Fruit fly (Drosophila melanogaster): ENCODE data around the gene vret.

vret gene

DNA sequence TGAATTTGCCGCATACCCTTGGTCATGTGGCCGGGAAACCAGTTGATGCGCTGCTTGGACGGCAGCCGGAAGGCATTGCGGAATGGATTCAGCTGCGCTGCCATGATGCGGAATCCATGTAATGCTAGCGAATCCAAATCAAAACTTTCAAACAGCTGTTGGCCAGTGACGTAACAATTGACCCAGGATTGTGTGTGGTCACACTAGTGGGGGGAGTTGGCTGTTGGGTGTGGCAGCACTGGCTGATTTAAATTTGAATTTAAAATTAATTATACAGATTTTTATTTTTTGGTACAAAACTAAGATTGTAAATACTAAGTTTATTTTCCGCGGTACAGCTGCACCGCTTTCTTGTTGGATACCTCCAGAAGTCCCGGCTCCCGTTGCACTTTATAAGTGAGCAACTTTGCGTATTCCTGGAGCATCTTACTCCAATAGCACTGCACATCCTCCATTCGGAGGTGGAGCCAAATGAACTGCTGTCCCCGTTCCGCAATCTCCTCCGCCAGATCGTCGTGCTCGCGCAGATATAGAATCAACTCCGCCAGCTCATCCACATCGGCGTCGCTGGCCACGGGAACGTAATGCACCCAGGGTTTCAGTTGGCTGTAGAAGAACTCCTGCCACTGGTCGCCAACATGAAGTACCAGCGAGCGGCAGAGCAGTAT is 2.2 kb upstream of the vret start, which contains the start of gene CG17141 (continued):
- TF ChIP-seq dysf (GFP tag; IDR thresholded peaks at IDR 0.05): no peak
- no peak for TF ChIP-seq tna (GFP tag; IDR thresholded peaks at IDR 0.05; ENCODE audit: partially characterized antibody)
- TF ChIP-seq CG30403 (GFP tag; optimal IDR thresholded peaks at IDR 0.05): no peak
- peak; percentile 45; the same call in 1 of the 2 replicates for TF ChIP-seq Bgb (GFP tag; IDR thresholded peaks at IDR 0.05; ENCODE audit: partially characterized antibody)
- no peak for TF ChIP-seq TFAM (GFP tag; optimal IDR thresholded peaks at IDR 0.05)
- TF ChIP-seq onecut (GFP tag; IDR thresholded peaks at IDR 0.05): no peak
- TF ChIP-seq CG9727 (GFP tag; optimal IDR thresholded peaks at IDR 0.05): no peak
- TF ChIP-seq sqz (GFP tag; optimal IDR thresholded peaks at IDR 0.05): no peak
- TF ChIP-seq exex (tag; optimal IDR thresholded peaks at IDR 0.05): no peak
- TF ChIP-seq ase (GFP tag; IDR thresholded peaks at IDR 0.05): no peak
- TF ChIP-seq CG4282 (GFP tag; optimal IDR thresholded peaks at IDR 0.05): no peak
- TF ChIP-seq ind (GFP tag; optimal IDR thresholded peaks at IDR 0.05): no peak
- TF ChIP-seq hkb (optimal IDR thresholded peaks at IDR 0.05): no peak
- peak; percentile 40 for TF ChIP-seq hkb (GFP tag; IDR thresholded peaks at IDR 0.05)
- TF ChIP-seq prd (optimal IDR thresholded peaks at IDR 0.05): no peak
- TF ChIP-seq prd (GFP tag; IDR thresholded peaks at IDR 0.05): no peak
- TF ChIP-seq salm (tag; optimal IDR thresholded peaks at IDR 0.05): no peak
- TF ChIP-seq Jarid2 (GFP tag; optimal IDR thresholded peaks at IDR 0.05): no peak
- TF ChIP-seq CG34224 (GFP tag; IDR thresholded peaks at IDR 0.05; ENCODE audit: partially characterized antibody): peak; percentile 34; the same call in 1 of the 3 replicates
- TF ChIP-seq Hand (GFP tag; optimal IDR thresholded peaks at IDR 0.05): no peak
- TF ChIP-seq p53 (GFP tag; optimal IDR thresholded peaks at IDR 0.05): no peak
- no peak for TF ChIP-seq lmd (GFP tag; IDR thresholded peaks at IDR 0.05)
- TF ChIP-seq ham (GFP tag; IDR thresholded peaks at IDR 0.05): no peak
- TF ChIP-seq lola (GFP tag; optimal IDR thresholded peaks at IDR 0.05): no peak
- TF ChIP-seq wdn (GFP tag; IDR thresholded peaks at IDR 0.05): no peak
- TF ChIP-seq CG12219 (GFP tag; optimal IDR thresholded peaks at IDR 0.05): no peak
- TF ChIP-seq nerfin-1 (tag; optimal IDR thresholded peaks at IDR 0.05): no peak
- no peak for TF ChIP-seq dimm (GFP tag; IDR thresholded peaks at IDR 0.05)
- peak; percentile 42; the same call in 1 of the 3 replicates for TF ChIP-seq ci (GFP tag; IDR thresholded peaks at IDR 0.05)
- TF ChIP-seq CG31388 (GFP tag; optimal IDR thresholded peaks at IDR 0.05): no peak
- peak; percentile 69 for TF ChIP-seq Ets65A (GFP tag)
- peak; percentile 61 for TF ChIP-seq ato (GFP tag; IDR thresholded peaks at IDR 0.05; ENCODE audit: partially characterized antibody)
- no peak for TF ChIP-seq Side (GFP tag; optimal IDR thresholded peaks at IDR 0.05)
- no peak for TF ChIP-seq pb (GFP tag; optimal IDR thresholded peaks at IDR 0.05)
- TF ChIP-seq ATbp (GFP tag; optimal IDR thresholded peaks at IDR 0.05): no peak
- TF ChIP-seq CG12942 (GFP tag; optimal IDR thresholded peaks at IDR 0.05): no peak
- TF ChIP-seq esg (GFP tag; conservative IDR thresholded peaks at IDR 0.05): no peak
- no peak for TF ChIP-seq CG1792 (GFP tag; optimal IDR thresholded peaks at IDR 0.05)
- TF ChIP-seq bab2 (GFP tag; optimal IDR thresholded peaks at IDR 0.05): no peak
- no peak for TF ChIP-seq CG7357 (GFP tag; IDR thresholded peaks at IDR 0.05)
- no peak for TF ChIP-seq so (GFP tag; IDR thresholded peaks at IDR 0.05)
- peak; percentile 21 for TF ChIP-seq CrebB (tag; optimal IDR thresholded peaks at IDR 0.05)
- no peak for TF ChIP-seq tup (GFP tag; optimal IDR thresholded peaks at IDR 0.05)
- no peak for TF ChIP-seq CG15696 (tag; optimal IDR thresholded peaks at IDR 0.05)
- peak; percentile 22 for TF ChIP-seq Sin3A (optimal IDR thresholded peaks at IDR 0.05)
- TF ChIP-seq ac (GFP tag; optimal IDR thresholded peaks at IDR 0.05): no peak
- TF ChIP-seq sna (GFP tag; IDR thresholded peaks at IDR 0.05; ENCODE audit: partially characterized antibody): peak; percentile 27; the same call in 1 of the 2 replicates
- 0 out of 2 replicates have a peak, but pooled peaks have one; percentile 22 for TF ChIP-seq Rfx (GFP tag; IDR thresholded peaks at IDR 0.05)
- TF ChIP-seq her (GFP tag; optimal IDR thresholded peaks at IDR 0.05): no peak
- no peak for TF ChIP-seq Antp (GFP tag; optimal IDR thresholded peaks at IDR 0.05)
- no peak for TF ChIP-seq Dbx (GFP tag; IDR thresholded peaks at IDR 0.05)
- TF ChIP-seq ems (GFP tag; optimal IDR thresholded peaks at IDR 0.05): no peak

Measured in whole organism, embryonic.